Fruit fly (Drosophila melanogaster) whole organism, wandering third instar larva: ENCODE data around the gene CG11327.

Experiments used
- Abd-B ChIP-seq: fragments of >200 bp; optimal IDR thresholded peaks from 2 replicates; lab custom pipeline; 2017; ENCODE audit warnings: missing biosample characterization, missing genetic modification characterization
- CG32264 ChIP-seq: fragments of 200-800 bp; sonication (Bioruptor generic); optimal IDR thresholded peaks from 2 replicates; lab custom pipeline; 2016; ENCODE audit warnings: missing biosample characterization, missing genetic modification characterization
- CG9705 ChIP-seq: fragments of 200-800 bp; sonication (Bioruptor generic); optimal IDR thresholded peaks from 2 replicates; lab custom pipeline; 2018; ENCODE audit warnings: missing biosample characterization, mild to moderate bottlenecking, missing genetic modification characterization
- CrebA ChIP-seq: fragments of 200-800 bp; sonication (Bioruptor generic); optimal IDR thresholded peaks from 2 replicates; lab custom pipeline; 2016; ENCODE audit warnings: missing biosample characterization, mild to moderate bottlenecking, missing genetic modification characterization, borderline replicate concordance
- Dfd ChIP-seq: fragments of >200 bp; optimal IDR thresholded peaks from 2 replicates; lab custom pipeline; 2017; ENCODE audit warnings: missing biosample characterization, missing genetic modification characterization
- Dif ChIP-seq: fragments of 200-275, 200-300 bp; sonication (Bioruptor generic); optimal IDR thresholded peaks from 2 replicates; lab custom pipeline; 2018; ENCODE audit warnings: missing biosample characterization, missing genetic modification characterization; ENCODE audit not compliant: partially characterized antibody
- GATAd ChIP-seq: sonication (Bioruptor generic); optimal IDR thresholded peaks from 2 replicates; lab custom pipeline; 2016; ENCODE audit warnings: missing biosample characterization, missing genetic modification characterization
- HLH106 ChIP-seq: fragments of 200-800 bp; optimal IDR thresholded peaks from 3 replicates; lab custom pipeline; 2019; ENCODE audit warnings: missing biosample characterization, mild to moderate bottlenecking, missing genetic modification characterization, moderate library complexity
- Hnf4 ChIP-seq: fragments of 200-800 bp; sonication (Bioruptor generic); optimal IDR thresholded peaks from 2 replicates; lab custom pipeline; 2016; ENCODE audit warnings: missing biosample characterization, mild to moderate bottlenecking, missing genetic modification characterization
- Hr78 ChIP-seq: fragments of >200 bp; optimal IDR thresholded peaks from 2 replicates; lab custom pipeline; 2017; ENCODE audit warnings: missing biosample characterization, missing genetic modification characterization
- Jra ChIP-seq: sonication (Bioruptor generic); optimal IDR thresholded peaks from 2 replicates; lab custom pipeline; 2016; ENCODE audit warnings: missing biosample characterization, missing genetic modification characterization
- Mio ChIP-seq: sonication (Bioruptor generic); optimal IDR thresholded peaks from 2 replicates; lab custom pipeline; 2016; ENCODE audit warnings: missing biosample characterization, missing genetic modification characterization
- Myc ChIP-seq: fragments of >200 bp; optimal IDR thresholded peaks from 2 replicates; lab custom pipeline; 2017
- N ChIP-seq: fragments of >200 bp; optimal IDR thresholded peaks from 2 replicates; lab custom pipeline; 2018; ENCODE audit warnings: missing biosample characterization, missing external identifiers, missing genetic modification characterization
- OdsH ChIP-seq: fragments of 200-800 bp; sonication (Bioruptor generic); optimal IDR thresholded peaks from 2 replicates; lab custom pipeline; 2016; ENCODE audit warnings: missing biosample characterization, mild to moderate bottlenecking, missing genetic modification characterization
- Rel ChIP-seq, 2 experiments: fragments of 200-800 bp; sonication (Bioruptor generic) in 1 of 2; optimal IDR thresholded peaks; 2 replicates in 1 of 2; 3 replicates in 1 of 2; lab custom pipeline; 2016 to 2019; ENCODE audit warnings: mild to moderate bottlenecking in 2 of 2, missing biosample characterization in 2 of 2, missing genetic modification characterization in 2 of 2, moderate library complexity in 1 of 2
- Sp1 ChIP-seq: fragments of 200-800 bp; sonication (Bioruptor generic); optimal IDR thresholded peaks from 3 replicates; lab custom pipeline; 2019; ENCODE audit warnings: missing biosample characterization, mild to moderate bottlenecking, missing genetic modification characterization, moderate library complexity
- Vsx2 ChIP-seq: fragments of 200-300, 225-300 bp; sonication (Bioruptor generic); optimal IDR thresholded peaks from 2 replicates; lab custom pipeline; 2018; ENCODE audit warnings: missing biosample characterization, missing genetic modification characterization; ENCODE audit not compliant: partially characterized antibody
- br ChIP-seq: fragments of 200-800 bp; sonication (Bioruptor generic); optimal IDR thresholded peaks from 2 replicates; lab custom pipeline; 2016; ENCODE audit warnings: missing biosample characterization, missing genetic modification characterization
- brk ChIP-seq: fragments of 200-800 bp; sonication (Bioruptor generic); optimal IDR thresholded peaks from 2 replicates; lab custom pipeline; 2016; ENCODE audit warnings: missing biosample characterization, mild to moderate bottlenecking, missing genetic modification characterization
- dl ChIP-seq, 2 experiments: fragments of 175-275, 200-275 bp in 1 of 2; fragments of 200-275 bp in 1 of 2; sonication (Bioruptor generic); optimal IDR thresholded peaks; lab custom pipeline; 2018; ENCODE audit warnings: mild to moderate bottlenecking in 2 of 2, missing biosample characterization in 2 of 2, missing genetic modification characterization in 2 of 2, moderate library complexity in 2 of 2; ENCODE audit not compliant: partially characterized antibody in 2 of 2, insufficient read depth in 1 of 2
- dmrt93B ChIP-seq: fragments of 200-800 bp; sonication (Bioruptor generic); optimal IDR thresholded peaks from 2 replicates; lab custom pipeline; 2018; ENCODE audit warnings: missing biosample characterization, mild to moderate bottlenecking, missing genetic modification characterization
- dsf ChIP-seq: sonication (Bioruptor generic); optimal IDR thresholded peaks from 2 replicates; lab custom pipeline; 2016; ENCODE audit warnings: missing biosample characterization, missing genetic modification characterization, borderline replicate concordance
- ey ChIP-seq: fragments of 200-800 bp; sonication (Bioruptor generic); optimal IDR thresholded peaks from 2 replicates; lab custom pipeline; 2016; ENCODE audit warnings: missing biosample characterization, missing genetic modification characterization
- foxo ChIP-seq, 2 experiments: fragments of 200-800 bp; sonication (Bioruptor generic); optimal IDR thresholded peaks; 2 replicates in 1 of 2; 3 replicates in 1 of 2; lab custom pipeline; 2016 to 2017; ENCODE audit warnings: missing biosample characterization in 2 of 2, missing genetic modification characterization in 2 of 2
- fru ChIP-seq: fragments of 200-800 bp; sonication (Bioruptor generic); optimal IDR thresholded peaks from 3 replicates; lab custom pipeline; 2016; ENCODE audit warnings: missing biosample characterization, mild to moderate bottlenecking, missing genetic modification characterization
- h ChIP-seq: fragments of 200-800 bp; sonication (Bioruptor generic); optimal IDR thresholded peaks from 3 replicates; lab custom pipeline; 2016; ENCODE audit warnings: missing biosample characterization, mild to moderate bottlenecking, missing genetic modification characterization
- jim ChIP-seq: fragments of 175-275, 200-325 bp; sonication (Bioruptor generic); optimal IDR thresholded peaks from 2 replicates; lab custom pipeline; 2016; ENCODE audit warnings: missing biosample characterization, mild to moderate bottlenecking, missing genetic modification characterization
- lola ChIP-seq: fragments of >200 bp; optimal IDR thresholded peaks from 2 replicates; lab custom pipeline; 2017; ENCODE audit warnings: missing biosample characterization, missing genetic modification characterization
- pan ChIP-seq: fragments of >200 bp; optimal IDR thresholded peaks from 2 replicates; lab custom pipeline; 2017
- psq ChIP-seq: fragments of 200-800 bp; sonication (Bioruptor generic); optimal IDR thresholded peaks from 3 replicates; lab custom pipeline; 2017; ENCODE audit warnings: missing biosample characterization, mild to moderate bottlenecking, missing genetic modification characterization, moderate library complexity
- rgr ChIP-seq: fragments of 200-800 bp; sonication (Bioruptor generic); optimal IDR thresholded peaks from 3 replicates; lab custom pipeline; 2016; ENCODE audit warnings: missing biosample characterization, mild to moderate bottlenecking, missing genetic modification characterization
- sage ChIP-seq: fragments of 200-800 bp; sonication (Bioruptor generic); optimal IDR thresholded peaks from 2 replicates; lab custom pipeline; 2016; ENCODE audit warnings: missing biosample characterization, mild to moderate bottlenecking, missing genetic modification characterization
- sv ChIP-seq: fragments of 200-800 bp; sonication (Bioruptor generic); optimal IDR thresholded peaks from 3 replicates; lab custom pipeline; 2016; ENCODE audit warnings: missing biosample characterization, missing genetic modification characterization
- tai ChIP-seq: sonication (Bioruptor generic); optimal IDR thresholded peaks from 2 replicates; lab custom pipeline; 2016; ENCODE audit warnings: missing biosample characterization, missing genetic modification characterization
- usp ChIP-seq: fragments of >200 bp; optimal IDR thresholded peaks from 2 replicates; lab custom pipeline; 2017; ENCODE audit warnings: missing biosample characterization, missing genetic modification characterization
- woc ChIP-seq: sonication (Bioruptor generic); optimal IDR thresholded peaks from 2 replicates; lab custom pipeline; 2016; ENCODE audit warnings: missing biosample characterization, mild to moderate bottlenecking, missing genetic modification characterization

CG11327 gene

DNA sequence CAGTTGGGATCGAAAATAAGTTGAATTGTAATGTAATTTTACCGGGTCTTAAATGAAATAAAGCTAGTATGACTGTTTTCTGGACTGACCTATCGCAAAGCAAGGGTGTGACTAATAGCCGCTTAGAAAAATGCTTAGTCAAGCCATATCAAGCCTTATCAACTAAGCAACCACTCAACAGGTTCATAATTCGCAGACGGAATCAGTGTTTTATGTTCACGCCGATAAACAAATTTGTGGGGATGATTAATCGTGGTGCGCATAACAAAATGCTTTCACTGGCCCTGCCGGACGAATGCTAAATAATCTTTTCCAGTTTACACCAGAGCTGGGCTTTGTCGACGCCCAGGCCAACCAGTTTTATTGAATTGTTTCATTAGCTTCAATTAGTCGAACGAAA lies 3.6 kb downstream of the CG11327 start:
- TF ChIP-seq Sp1 (GFP tag; lab: Kevin White, UChicago) (no peak), Jra (GFP tag; lab: Kevin White, UChicago) (no peak), Rel (GFP tag; optimal IDR thresholded peaks at IDR 0.05; lab: Kevin White, UChicago) (no peak), Rel (tag; optimal IDR thresholded peaks at IDR 0.05; lab: Kevin White, UChicago) (no peak), dmrt93B (no peak), tai (no peak), Abd-B (GFP tag; lab: Kevin White, UChicago) (no peak), sv (GFP tag; lab: Kevin White, UChicago) (no peak)
- TF ChIP-seq, all 38 proteins: peak for 0

DNA sequence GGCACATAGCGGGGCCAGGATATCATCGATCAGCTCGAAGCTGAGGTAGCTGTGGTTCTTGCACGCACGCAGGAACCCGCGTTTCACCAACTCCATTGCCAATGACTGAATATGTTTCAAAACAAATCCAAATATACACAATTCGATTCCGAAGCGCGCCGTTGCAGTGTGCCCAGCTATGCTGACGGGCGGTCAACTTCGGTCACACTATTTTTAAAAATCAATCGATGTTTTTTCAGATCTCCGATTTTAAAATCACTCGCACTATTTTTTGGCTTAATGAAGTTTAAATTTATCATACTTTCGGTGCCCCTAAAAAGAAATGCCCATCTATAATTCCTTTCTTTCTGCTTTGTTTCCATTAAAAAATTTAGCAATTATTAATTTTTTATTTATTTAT lies 9.1 kb downstream of the CG11327 start, which contains the start of gene Nse1:
Gene Nse1 (minus strand): TSS at position 173 of the 400 bp plus-strand sequence.
- TF ChIP-seq Jra (GFP tag; lab: Kevin White, UChicago) (no peak), GATAd (GFP tag; lab: Kevin White, UChicago) (no peak), dsf (GFP tag; lab: Kevin White, UChicago) (no peak), sage (GFP tag; lab: Kevin White, UChicago) (no peak)

DNA sequence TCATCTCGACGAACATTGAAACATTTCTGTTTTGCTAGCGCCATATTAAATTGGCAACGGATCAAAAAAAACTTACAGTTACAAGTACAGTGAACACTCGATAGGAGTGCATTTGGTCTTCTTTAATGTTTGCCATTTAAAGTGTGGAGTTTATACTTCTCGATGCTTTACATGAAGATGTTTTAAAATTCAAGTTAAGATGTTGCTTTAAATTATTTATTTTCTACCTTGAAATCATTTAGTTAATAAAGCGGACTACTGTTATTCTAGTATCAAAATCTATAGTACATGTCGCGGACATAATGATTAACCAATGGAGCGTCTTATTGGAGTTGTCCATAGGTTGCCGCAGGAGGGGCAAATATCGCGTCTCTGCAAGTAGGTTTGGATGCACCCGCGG lies 10.0 kb downstream of the CG11327 start, which contains the start of gene cort:
Gene cort (minus strand): TSS at position 101 of the 400 bp plus-strand sequence.
- TF ChIP-seq br (GFP tag; lab: Kevin White, UChicago) (no peak), OdsH (no peak), CG9705 (GFP tag; lab: Kevin White, UChicago) (no peak), psq (no peak), Rel (GFP tag; optimal IDR thresholded peaks at IDR 0.05; lab: Kevin White, UChicago) (no peak), Rel (tag; optimal IDR thresholded peaks at IDR 0.05; lab: Kevin White, UChicago) (no peak), Abd-B (GFP tag; lab: Kevin White, UChicago) (no peak), foxo (GFP tag; optimal IDR thresholded peaks at IDR 0.05; lab: Kevin White, UChicago) (no peak), N (no peak), tai (no peak), ey (GFP tag; lab: Kevin White, UChicago) (no peak), usp (GFP tag; lab: Kevin White, UChicago) (no peak), rgr (GFP tag; lab: Kevin White, UChicago) (no peak), lola (no peak), h (GFP tag; lab: Kevin White, UChicago) (no peak), dl (GFP tag; optimal IDR thresholded peaks at IDR 0.05; lab: Kevin White, UChicago; ENCODE audit: insufficient read depth in 1 of 2, partially characterized antibody in 2 of 2) (no peak), GATAd (GFP tag; lab: Kevin White, UChicago) (no peak), Dfd (GFP tag; lab: Kevin White, UChicago) (no peak), Dif (GFP tag; lab: Kevin White, UChicago) (no peak), fru (GFP tag; lab: Kevin White, UChicago) (no peak), dsf (GFP tag; lab: Kevin White, UChicago) (no peak)

DNA sequence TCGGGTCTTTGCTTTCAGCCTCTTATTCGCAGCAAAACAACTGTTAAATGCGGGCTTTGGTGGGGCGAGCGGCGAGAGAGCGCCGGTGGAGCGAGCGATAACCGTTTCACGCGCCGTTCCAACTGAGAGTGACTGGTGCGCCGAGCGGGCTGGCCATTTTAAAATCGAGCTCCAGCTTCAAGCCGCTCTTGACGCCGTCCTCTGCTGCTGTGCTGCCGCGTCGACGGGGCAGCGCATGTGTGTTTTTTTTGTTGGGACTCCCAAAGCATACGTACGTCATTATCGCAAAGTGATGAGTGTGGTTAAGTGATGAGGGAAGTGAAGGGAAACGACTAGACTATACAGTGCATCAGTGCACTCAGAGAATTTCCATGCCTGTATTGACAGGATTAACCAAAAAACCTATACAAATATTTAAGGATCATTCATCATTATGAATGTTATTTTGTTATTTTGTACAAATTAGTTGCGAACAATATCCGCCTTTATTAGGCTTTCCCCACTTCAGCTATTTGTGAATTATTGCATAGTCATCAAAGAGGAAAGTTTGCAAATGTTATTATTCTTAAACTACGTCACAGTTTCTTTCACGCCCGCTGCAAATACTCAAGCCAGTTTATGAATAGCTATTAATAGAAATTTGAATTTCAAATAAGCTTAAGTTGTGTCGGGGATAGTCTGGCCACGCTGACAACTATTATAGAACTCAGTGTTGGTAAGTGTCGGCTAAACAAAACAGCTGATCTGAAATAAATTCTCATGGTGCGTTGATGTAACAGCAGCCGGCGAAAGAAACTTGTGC lies 13.1 kb downstream of the CG11327 start, which contains the start of gene Spn27A:
Gene Spn27A (minus strand): TSS at position 137 of the 802 bp plus-strand sequence.
- peak; percentile 52 for TF ChIP-seq Jra (GFP tag; lab: Kevin White, UChicago)
- peak; percentile 77 for TF ChIP-seq ey (GFP tag; lab: Kevin White, UChicago)
- peak; percentile 37 for TF ChIP-seq dsf (GFP tag; lab: Kevin White, UChicago)
- no peak for TF ChIP-seq CG32264 (GFP tag; lab: Kevin White, UChicago)
- TF ChIP-seq h (GFP tag; lab: Kevin White, UChicago) = peak; percentile 77
- no peak for TF ChIP-seq Vsx2 (GFP tag; lab: Kevin White, UChicago)
- TF ChIP-seq GATAd (GFP tag; lab: Kevin White, UChicago) = no peak
- TF ChIP-seq woc (GFP tag; lab: Kevin White, UChicago) = peak; percentile 76
- peak; percentile 67 for TF ChIP-seq Dif (GFP tag; lab: Kevin White, UChicago)
- TF ChIP-seq Hnf4 = peak; percentile 62
- no peak for TF ChIP-seq brk (GFP tag; lab: Kevin White, UChicago)
- no peak for TF ChIP-seq pan (lab: Kevin White, UChicago)
- TF ChIP-seq Abd-B (GFP tag; lab: Kevin White, UChicago) = no peak
- no peak for TF ChIP-seq Hr78 (GFP tag; lab: Kevin White, UChicago)
- TF ChIP-seq br (GFP tag; lab: Kevin White, UChicago) = peak; percentile 64
- TF ChIP-seq fru (GFP tag; lab: Kevin White, UChicago) = no peak
- no peak for TF ChIP-seq jim
- TF ChIP-seq CrebA = no peak
- peak; percentile 54 for TF ChIP-seq CG9705 (GFP tag; lab: Kevin White, UChicago)
- no peak for TF ChIP-seq N
- TF ChIP-seq foxo (GFP tag; optimal IDR thresholded peaks at IDR 0.05; lab: Kevin White, UChicago) = peak; percentile 15 to 74
- no peak for TF ChIP-seq Mio
- TF ChIP-seq usp (GFP tag; lab: Kevin White, UChicago) = no peak
- TF ChIP-seq Myc (lab: Kevin White, UChicago) = no peak
- no peak for TF ChIP-seq Rel (GFP tag; optimal IDR thresholded peaks at IDR 0.05; lab: Kevin White, UChicago)
- peak; percentile 99 for TF ChIP-seq Rel (tag; optimal IDR thresholded peaks at IDR 0.05; lab: Kevin White, UChicago)
- no peak for TF ChIP-seq dmrt93B
- TF ChIP-seq Sp1 (GFP tag; lab: Kevin White, UChicago) = peak; percentile 36
- TF ChIP-seq psq = peak; percentile 98
- TF ChIP-seq dl (GFP tag; optimal IDR thresholded peaks at IDR 0.05; lab: Kevin White, UChicago; ENCODE audit: insufficient read depth in 1 of 2, partially characterized antibody in 2 of 2) = peak; percentile 7 to 37
- TF ChIP-seq Dfd (GFP tag; lab: Kevin White, UChicago) = no peak
- no peak for TF ChIP-seq tai
- TF ChIP-seq HLH106 (tag; lab: Kevin White, UChicago) = peak; percentile 55
- no peak for TF ChIP-seq sage (GFP tag; lab: Kevin White, UChicago)
